Worm (Caenorhabditis elegans) whole organism, dauer: ENCODE results near the gene F36H12.3.
"Not testable (repeated sequence)": the region's sequence is repeated elsewhere in the genome, so short reads cannot be mapped to it uniquely, and the experiment has no call there.

Source experiments
- unc-62 ChIP-seq: sonication (generic microtip); optimal IDR thresholded peaks from 2 replicates; lab custom pipeline; 2017; ENCODE audit warnings: missing biosample characterization, missing genetic modification reagents, missing genetic modification characterization

F36H12.3 gene

ce11 chrIV:5287190-5287589, 14.6 kb downstream of the F36H12.3 start:
- no peak for TF ChIP-seq unc-62 (GFP tag; lab: Kevin White, UChicago)

- no peak for TF ChIP-seq unc-62 (GFP tag; lab: Kevin White, UChicago)
Observed at ce11 chrIV:5288932-5289331, 16.3 kb downstream of the F36H12.3 start.

ce11 chrIV:5290547-5290946, 17.9 kb downstream of the F36H12.3 start, which contains the start of gene nlp-47:
TSS of gene nlp-47 (plus strand) at chrIV:5290847.
- no peak for TF ChIP-seq unc-62 (GFP tag; lab: Kevin White, UChicago)

- no peak for TF ChIP-seq unc-62 (GFP tag; lab: Kevin White, UChicago)
Observed at ce11 chrIV:5291207-5291606, 18.6 kb downstream of the F36H12.3 start.

ce11 chrIV:5294467-5294866, 21.8 kb downstream of the F36H12.3 start:
- TF ChIP-seq unc-62 (GFP tag; lab: Kevin White, UChicago): no peak

- TF ChIP-seq unc-62 (GFP tag; lab: Kevin White, UChicago): not testable (repeated sequence)
Observed at ce11 chrIV:5295240-5295639, 22.6 kb downstream of the F36H12.3 start, which contains the start of gene msp-51. TSS of gene msp-51 (minus strand) at chrIV:5295340.

- no peak for TF ChIP-seq unc-62 (GFP tag; lab: Kevin White, UChicago)
Observed at ce11 chrIV:5297436-5298012, 24.9 kb downstream of the F36H12.3 start, which contains the start of the genes ZK354.6 and msp-113. TSS of gene ZK354.6 (minus strand) at chrIV:5297536. TSS of gene msp-113 (plus strand) at chrIV:5297962.

- TF ChIP-seq unc-62 (GFP tag; lab: Kevin White, UChicago): no peak
Observed at ce11 chrIV:5303030-5303429, 30.4 kb downstream of the F36H12.3 start, which contains the start of gene ZK354.7. TSS of gene ZK354.7 (minus strand) at chrIV:5303130.

ce11 chrIV:5306040-5306439, 33.4 kb downstream of the F36H12.3 start, which contains the start of gene ZK354.8:
TSS of gene ZK354.8 (minus strand) at chrIV:5306140.
- no peak for TF ChIP-seq unc-62 (GFP tag; lab: Kevin White, UChicago)

ce11 chrIV:5308046-5308643, 35.5 kb downstream of the F36H12.3 start, which contains the start of the genes ZK354.9 and msp-58:
TSS of gene ZK354.9 (minus strand) at chrIV:5308146.
TSS of gene msp-58 (plus strand) at chrIV:5308593.
- not testable (repeated sequence) for TF ChIP-seq unc-62 (GFP tag; lab: Kevin White, UChicago)

ce11 chrIV:5309742-5310141, 37.1 kb downstream of the F36H12.3 start, which contains the start of gene ZK354.3:
TSS of gene ZK354.3 (plus strand) at chrIV:5310042.
- TF ChIP-seq unc-62 (GFP tag; lab: Kevin White, UChicago): no peak

- TF ChIP-seq unc-62 (GFP tag; lab: Kevin White, UChicago): not testable (repeated sequence)
Observed at ce11 chrIV:5313011-5313410, 40.4 kb downstream of the F36H12.3 start, which contains the start of the genes msp-59 and ZK354.2. TSS of gene msp-59 (minus strand) at chrIV:5313111. TSS of gene ZK354.2 (plus strand) at chrIV:5313405.

ce11 chrIV:5316223-5316622, 43.6 kb downstream of the F36H12.3 start, which contains the start of gene msp-65:
TSS of gene msp-65 (plus strand) at chrIV:5316523.
- TF ChIP-seq unc-62 (GFP tag; lab: Kevin White, UChicago): not testable (repeated sequence)

- TF ChIP-seq unc-62 (GFP tag; lab: Kevin White, UChicago): no peak
Observed at ce11 chrIV:5317106-5317505, 44.5 kb downstream of the F36H12.3 start.

ce11 chrIV:5318835-5319303, 46.3 kb downstream of the F36H12.3 start, which contains the start of gene slc-46A:
TSS of gene slc-46A (plus strand) at chrIV:5319253.
- TF ChIP-seq unc-62 (GFP tag; lab: Kevin White, UChicago): no peak
